Fruit fly (Drosophila melanogaster) whole organism, prepupa: ENCODE data around the gene CG42538.

Experiments used
- Blimp-1 ChIP-seq: fragments of 200-800 bp; sonication (Bioruptor generic); optimal IDR thresholded peaks from 3 replicates; lab custom pipeline; 2017; ENCODE audit warnings: missing biosample characterization, missing genetic modification characterization, mild to moderate bottlenecking, moderate library complexity, missing genetic modification reagents
- CG10631 ChIP-seq: fragments of 200-800 bp; sonication (Bioruptor generic); optimal IDR thresholded peaks from 2 replicates; lab custom pipeline; 2016; ENCODE audit warnings: missing biosample characterization, missing genetic modification characterization
- CG10669 ChIP-seq: fragments of 200-800 bp; sonication (Bioruptor generic); optimal IDR thresholded peaks from 3 replicates; lab custom pipeline; 2018; ENCODE audit warnings: missing biosample characterization, mild to moderate bottlenecking, missing genetic modification characterization, moderate library complexity
- CG11294 ChIP-seq: fragments of 200-800 bp; sonication (Bioruptor generic); IDR thresholded peaks from 2 replicates; pipeline ENCODE4 v1.3.6; 2022; ENCODE audit warnings: missing biosample characterization, missing genetic modification characterization
- CG11902 ChIP-seq: fragments of 200-800 bp; sonication (Bioruptor generic); optimal IDR thresholded peaks from 3 replicates; lab custom pipeline; 2016; ENCODE audit warnings: missing biosample characterization, missing genetic modification characterization
- CG15336 ChIP-seq: fragments of 200-800 bp; sonication (Bioruptor generic); IDR thresholded peaks from 2 replicates; pipeline ENCODE4 v1.3.6; 2022; ENCODE audit warnings: missing biosample characterization, missing genetic modification characterization
- CG16779 ChIP-seq: fragments of 200-800 bp; sonication (Bioruptor generic); optimal IDR thresholded peaks from 3 replicates; lab custom pipeline; 2017; ENCODE audit warnings: missing biosample characterization, mild to moderate bottlenecking, missing genetic modification characterization
- CG31627 ChIP-seq: fragments of 200-800 bp; sonication (Bioruptor generic); optimal IDR thresholded peaks from 3 replicates; lab custom pipeline; 2016; ENCODE audit warnings: missing biosample characterization, missing genetic modification characterization
- CG32006 ChIP-seq: fragments of 200-800 bp; sonication (Bioruptor generic); optimal IDR thresholded peaks from 3 replicates; lab custom pipeline; 2017; ENCODE audit warnings: missing biosample characterization, mild to moderate bottlenecking, missing genetic modification characterization
- CG34406 ChIP-seq: fragments of 200-800 bp; sonication (Bioruptor generic); optimal IDR thresholded peaks from 3 replicates; lab custom pipeline; 2016; ENCODE audit warnings: missing biosample characterization, missing genetic modification characterization
- CG4318 ChIP-seq: fragments of 200-800 bp; sonication (Bioruptor generic); optimal IDR thresholded peaks from 3 replicates; lab custom pipeline; 2017; ENCODE audit warnings: missing biosample characterization, mild to moderate bottlenecking, missing genetic modification characterization
- CG6276 ChIP-seq: fragments of 200-800 bp; sonication (Bioruptor generic); optimal IDR thresholded peaks from 2 replicates; lab custom pipeline; 2017; ENCODE audit warnings: missing biosample characterization, mild to moderate bottlenecking, missing genetic modification characterization
- CG6854 ChIP-seq: fragments of 200-800 bp; sonication (Bioruptor generic); optimal IDR thresholded peaks from 2 replicates; lab custom pipeline; 2017; ENCODE audit warnings: missing biosample characterization, mild to moderate bottlenecking, missing genetic modification characterization
- CG8119 ChIP-seq: fragments of 200-800 bp; sonication (Bioruptor generic); IDR thresholded peaks from 3 replicates; pipeline ENCODE4 v1.3.6; 2022; ENCODE audit warnings: missing biosample characterization, missing genetic modification characterization
- CG8319 ChIP-seq: fragments of 200-800 bp; sonication (Bioruptor generic); optimal IDR thresholded peaks from 3 replicates; lab custom pipeline; 2016; ENCODE audit warnings: missing biosample characterization, missing genetic modification characterization
- CG8632 ChIP-seq: fragments of 200-800 bp; sonication (Bioruptor generic); optimal IDR thresholded peaks from 3 replicates; lab custom pipeline; 2016; ENCODE audit warnings: missing biosample characterization, missing genetic modification characterization
- CG9139 ChIP-seq: fragments of 200-800 bp; sonication (Bioruptor generic); optimal IDR thresholded peaks from 3 replicates; lab custom pipeline; 2017; ENCODE audit warnings: missing biosample characterization, mild to moderate bottlenecking, missing genetic modification characterization
- Eip75B ChIP-seq: fragments of 200-800 bp; sonication (Bioruptor generic); optimal IDR thresholded peaks from 3 replicates; lab custom pipeline; 2016; ENCODE audit warnings: missing biosample characterization, missing genetic modification characterization
- Eip78C ChIP-seq: fragments of 200-800 bp; sonication (Bioruptor generic); peaks from one replicate; lab custom pipeline; 2016; ENCODE audit warnings: missing biosample characterization, missing genetic modification characterization
- Eip93F ChIP-seq: fragments of 200-800 bp; sonication (Bioruptor generic); optimal IDR thresholded peaks from 2 replicates; lab custom pipeline; 2016; ENCODE audit warnings: missing biosample characterization, mild to moderate bottlenecking, missing genetic modification characterization
- Ets96B ChIP-seq: fragments of 200-800 bp; optimal IDR thresholded peaks from 2 replicates; lab custom pipeline; 2019; ENCODE audit warnings: missing biosample characterization, mild to moderate bottlenecking, missing genetic modification characterization, moderate library complexity
- Gug ChIP-seq: fragments of 200-800 bp; sonication (Bioruptor generic); IDR thresholded peaks from 2 replicates; pipeline ENCODE4 v1.3.6; 2022; ENCODE audit warnings: missing biosample characterization, missing genetic modification characterization
- Hr38 ChIP-seq: sonication (Bioruptor generic); optimal IDR thresholded peaks from 2 replicates; lab custom pipeline; 2016; ENCODE audit warnings: missing biosample characterization, missing genetic modification characterization
- Hr39 ChIP-seq: fragments of 200-800 bp; sonication (Bioruptor generic); optimal IDR thresholded peaks from 2 replicates; lab custom pipeline; 2016; ENCODE audit warnings: missing biosample characterization, missing genetic modification characterization
- Hr4 ChIP-seq: fragments of 200-800 bp; sonication (Bioruptor generic); optimal IDR thresholded peaks from 3 replicates; lab custom pipeline; 2016; ENCODE audit warnings: missing biosample characterization, missing genetic modification characterization
- Lpt ChIP-seq: fragments of 200-800 bp; sonication (Bioruptor generic); optimal IDR thresholded peaks from 3 replicates; lab custom pipeline; 2016; ENCODE audit warnings: missing biosample characterization, missing genetic modification characterization
- OdsH ChIP-seq: fragments of 200-800 bp; sonication (Bioruptor generic); optimal IDR thresholded peaks from 3 replicates; lab custom pipeline; 2016; ENCODE audit warnings: missing biosample characterization, missing genetic modification characterization
- Smox ChIP-seq: fragments of 200-800 bp; sonication (Bioruptor generic); optimal IDR thresholded peaks from 3 replicates; lab custom pipeline; 2016; ENCODE audit warnings: missing biosample characterization, missing genetic modification characterization
- Sox15 ChIP-seq: fragments of 200-800 bp; sonication (Bioruptor generic); optimal IDR thresholded peaks from 3 replicates; lab custom pipeline; 2016; ENCODE audit warnings: missing biosample characterization, missing genetic modification characterization
- achi ChIP-seq: fragments of 200-800 bp; sonication (Bioruptor generic); optimal IDR thresholded peaks from 3 replicates; lab custom pipeline; 2016; ENCODE audit warnings: missing biosample characterization, missing genetic modification characterization
- acj6 ChIP-seq: fragments of 200-800 bp; sonication (Bioruptor generic); optimal IDR thresholded peaks from 3 replicates; lab custom pipeline; 2016; ENCODE audit warnings: missing biosample characterization, missing genetic modification characterization
- dac ChIP-seq: fragments of 200-800 bp; sonication (Bioruptor generic); optimal IDR thresholded peaks from 2 replicates; lab custom pipeline; 2017; ENCODE audit warnings: missing biosample characterization, mild to moderate bottlenecking, missing genetic modification characterization
- dsx ChIP-seq: fragments of 200-800 bp; optimal IDR thresholded peaks from 3 replicates; lab custom pipeline; 2019; ENCODE audit warnings: missing biosample characterization, mild to moderate bottlenecking, missing genetic modification characterization, moderate library complexity; ENCODE audit not compliant: poor library complexity, severe bottlenecking
- eg ChIP-seq: fragments of 200-800 bp; sonication (Bioruptor generic); IDR thresholded peaks from 3 replicates; pipeline ENCODE4 v1.3.6; 2022; ENCODE audit warnings: missing biosample characterization, missing genetic modification characterization
- fd59A ChIP-seq: fragments of 200-800 bp; sonication (Bioruptor generic); optimal IDR thresholded peaks from 2 replicates; lab custom pipeline; 2017; ENCODE audit warnings: missing biosample characterization, mild to moderate bottlenecking, missing genetic modification characterization, missing genetic modification reagents
- fd85E ChIP-seq: fragments of 200-800 bp; sonication (Bioruptor generic); optimal IDR thresholded peaks from 3 replicates; lab custom pipeline; 2016; ENCODE audit warnings: missing biosample characterization, missing genetic modification characterization
- fkh ChIP-seq: fragments of 200-800 bp; sonication (Bioruptor generic); optimal IDR thresholded peaks from 3 replicates; lab custom pipeline; 2017; ENCODE audit warnings: missing biosample characterization, mild to moderate bottlenecking, missing genetic modification characterization, moderate library complexity
- lz ChIP-seq: fragments of 200-800 bp; sonication (Bioruptor generic); optimal IDR thresholded peaks from 3 replicates; lab custom pipeline; 2016; ENCODE audit warnings: missing biosample characterization, missing genetic modification characterization
- net ChIP-seq: fragments of 200-800 bp; sonication (Bioruptor generic); optimal IDR thresholded peaks from 3 replicates; lab custom pipeline; 2016; ENCODE audit warnings: missing biosample characterization, missing genetic modification characterization
- pdm3 ChIP-seq: fragments of 200-800 bp; sonication (Bioruptor generic); optimal IDR thresholded peaks from 3 replicates; lab custom pipeline; 2016; ENCODE audit warnings: missing biosample characterization, missing genetic modification characterization
- salr ChIP-seq, 2 experiments: fragments of 200-800 bp; sonication (Bioruptor generic); optimal IDR thresholded peaks; 3 replicates each; lab custom pipeline; 2016 to 2018; ENCODE audit warnings: missing biosample characterization in 2 of 2, missing genetic modification characterization in 2 of 2, mild to moderate bottlenecking in 1 of 2
- spab ChIP-seq: fragments of 200-800 bp; sonication (Bioruptor generic); optimal IDR thresholded peaks from 2 replicates; lab custom pipeline; 2017; ENCODE audit warnings: missing biosample characterization, mild to moderate bottlenecking, missing genetic modification characterization, missing genetic modification reagents
- svp ChIP-seq: fragments of 200-800 bp; sonication (Bioruptor generic); peaks from one replicate; lab custom pipeline; 2016; ENCODE audit warnings: missing biosample characterization, missing genetic modification characterization
- topi ChIP-seq: fragments of 200-800 bp; sonication (Bioruptor generic); optimal IDR thresholded peaks from 3 replicates; lab custom pipeline; 2016; ENCODE audit warnings: missing biosample characterization, missing genetic modification characterization
- vri ChIP-seq: fragments of 200-800 bp; sonication (Bioruptor generic); optimal IDR thresholded peaks from 3 replicates; lab custom pipeline; 2016; ENCODE audit warnings: missing biosample characterization, mild to moderate bottlenecking, missing genetic modification characterization

The CG42538 gene

dm6 chr3L:16019144-16020006, 14.9 kb upstream of the CG42538 start (continued):
- TF ChIP-seq salr (GFP tag; optimal IDR thresholded peaks at IDR 0.05; lab: Kevin White, UChicago) (peak in 1 of 2 experiments; percentile 44), net (no peak), Eip78C (GFP tag; lab: Kevin White, UChicago) (peak; percentile 84), Hr4 (GFP tag; lab: Kevin White, UChicago) (no peak), Hr38 (GFP tag; lab: Kevin White, UChicago) (no peak), CG8319 (peak; percentile 82), CG8632 (GFP tag; lab: Kevin White, UChicago) (no peak), topi (GFP tag; lab: Kevin White, UChicago) (peak; percentile 67), Blimp-1 (no peak), fd85E (GFP tag; lab: Kevin White, UChicago) (no peak), Eip75B (GFP tag; lab: Kevin White, UChicago) (no peak), vri (GFP tag; lab: Kevin White, UChicago) (no peak), fkh (GFP tag; lab: Kevin White, UChicago) (no peak), CG4318 (GFP tag; lab: Kevin White, UChicago) (peak; percentile 21), CG15336 (GFP tag; lab: Robert Waterston, UW) (no peak), fd59A (GFP tag; lab: Kevin White, UChicago) (no peak), CG10631 (GFP tag; lab: Kevin White, UChicago) (peak; percentile 4), CG10669 (GFP tag; lab: Kevin White, UChicago) (no peak), dsx (GFP tag; lab: Kevin White, UChicago) (no peak), Sox15 (GFP tag; lab: Kevin White, UChicago) (no peak), CG9139 (GFP tag; lab: Kevin White, UChicago) (no peak), svp (GFP tag; lab: Kevin White, UChicago) (peak; percentile 89)

- TF ChIP-seq CG32006: peak; percentile 80
- TF ChIP-seq Sox15 (GFP tag; lab: Kevin White, UChicago): peak; percentile 0
- TF ChIP-seq acj6 (GFP tag; lab: Kevin White, UChicago): peak; percentile 45
- peak; percentile 2 for TF ChIP-seq spab
- peak; percentile 26 for TF ChIP-seq CG34406 (GFP tag; lab: Kevin White, UChicago)
- peak; percentile 82 for TF ChIP-seq Eip78C (GFP tag; lab: Kevin White, UChicago)
- TF ChIP-seq fd85E (GFP tag; lab: Kevin White, UChicago): no peak
- peak; percentile 60 for TF ChIP-seq achi (GFP tag; lab: Kevin White, UChicago)
- TF ChIP-seq svp (GFP tag; lab: Kevin White, UChicago): peak; percentile 71
- no peak for TF ChIP-seq Hr38 (GFP tag; lab: Kevin White, UChicago)
- no peak for TF ChIP-seq CG11294 (GFP tag; lab: Robert Waterston, UW)
- no peak for TF ChIP-seq fd59A (GFP tag; lab: Kevin White, UChicago)
- TF ChIP-seq CG31627 (GFP tag; lab: Kevin White, UChicago): peak; percentile 51
- no peak for TF ChIP-seq fkh (GFP tag; lab: Kevin White, UChicago)
- no peak for TF ChIP-seq CG11902
- TF ChIP-seq CG8632 (GFP tag; lab: Kevin White, UChicago): peak; percentile 25
- no peak for TF ChIP-seq Eip93F (GFP tag; lab: Kevin White, UChicago)
- TF ChIP-seq pdm3: peak; percentile 58
- peak; percentile 23 for TF ChIP-seq dac
- TF ChIP-seq Lpt (GFP tag; lab: Kevin White, UChicago): peak; percentile 20
- peak; percentile 35 for TF ChIP-seq lz (GFP tag; lab: Kevin White, UChicago)
- peak; percentile 36 for TF ChIP-seq net
- TF ChIP-seq CG6276 (GFP tag; lab: Kevin White, UChicago): peak; percentile 48
- TF ChIP-seq CG8119 (GFP tag; lab: Robert Waterston, UW): peak; percentile 48; the same call in 1 of the 3 replicates
- no peak for TF ChIP-seq Gug (GFP tag; lab: Robert Waterston, UW)
- TF ChIP-seq Hr4 (GFP tag; lab: Kevin White, UChicago): peak; percentile 70
- TF ChIP-seq CG6854 (GFP tag; lab: Kevin White, UChicago): no peak
- peak; percentile 50 for TF ChIP-seq Smox (GFP tag; lab: Kevin White, UChicago)
- TF ChIP-seq OdsH: peak; percentile 59
- TF ChIP-seq CG16779 (tag; lab: Kevin White, UChicago): no peak
- TF ChIP-seq salr (GFP tag; optimal IDR thresholded peaks at IDR 0.05; lab: Kevin White, UChicago): peak in 1 of 2 experiments; percentile 28
- TF ChIP-seq CG15336 (GFP tag; lab: Robert Waterston, UW): peak; percentile 36; the same call in 1 of the 2 replicates
- peak; percentile 53; the same call in 2 of the 3 replicates for TF ChIP-seq eg (GFP tag; lab: Robert Waterston, UW)
- peak; percentile 48 for TF ChIP-seq Eip75B (GFP tag; lab: Kevin White, UChicago)
- TF ChIP-seq Ets96B (tag; lab: Kevin White, UChicago): peak; percentile 46
- peak; percentile 50 for TF ChIP-seq Hr39 (GFP tag; lab: Kevin White, UChicago)
These were observed 13.2 kb upstream of the CG42538 start for dm6 chr3L:16021064-16021683.
